Fruit fly (Drosophila melanogaster): ENCODE measurements around the gene RpL22.

Gene RpL22

dm6 chrX:765039-765508 is at the start of gene RpL22 (continued):
- TF ChIP-seq Rx (GFP tag; IDR thresholded peaks at IDR 0.05): peak; percentile 87
- peak; percentile 85 for TF ChIP-seq slp2 (GFP tag; optimal IDR thresholded peaks at IDR 0.05)
- TF ChIP-seq zen2 (GFP tag; IDR thresholded peaks at IDR 0.05; ENCODE audit: partially characterized antibody): no peak
- peak; percentile 80 for TF ChIP-seq CG14965 (GFP tag; optimal IDR thresholded peaks at IDR 0.05; ENCODE audit: borderline replicate concordance)
- TF ChIP-seq CG12219 (GFP tag; optimal IDR thresholded peaks at IDR 0.05): peak; percentile 83
- TF ChIP-seq CG17829 (tag; optimal IDR thresholded peaks at IDR 0.05): peak; percentile 80
- TF ChIP-seq Spps (tag; optimal IDR thresholded peaks at IDR 0.05): peak; percentile 50
- TF ChIP-seq CG7271 (tag; optimal IDR thresholded peaks at IDR 0.05): peak; percentile 82
- peak; percentile 75 for TF ChIP-seq jumu (GFP tag; optimal IDR thresholded peaks at IDR 0.05)
- peak; percentile 87 for TF ChIP-seq CG12391 (tag; optimal IDR thresholded peaks at IDR 0.05)
- TF ChIP-seq her (GFP tag; optimal IDR thresholded peaks at IDR 0.05): peak; percentile 94
- TF ChIP-seq CG8388 (GFP tag; optimal IDR thresholded peaks at IDR 0.05): peak; percentile 69
- TF ChIP-seq h (optimal IDR thresholded peaks at IDR 0.05): no peak
- peak; percentile 79 for TF ChIP-seq lilli (GFP tag; optimal IDR thresholded peaks at IDR 0.05)
- peak; percentile 57; the same call in 2 of the 3 replicates for TF ChIP-seq knrl (GFP tag; IDR thresholded peaks at IDR 0.05; ENCODE audit: partially characterized antibody)
- TF ChIP-seq ap (GFP tag; IDR thresholded peaks at IDR 0.05): peak; percentile 60; the same call in 1 of the 2 replicates
- TF ChIP-seq CG1529 (GFP tag; optimal IDR thresholded peaks at IDR 0.05): peak; percentile 78
- peak; percentile 68 for TF ChIP-seq CG5180 (GFP tag; optimal IDR thresholded peaks at IDR 0.05)
- TF ChIP-seq odd (GFP tag; optimal IDR thresholded peaks at IDR 0.05): peak; percentile 93
- peak; percentile 63; the same call in 2 of the 3 replicates for TF ChIP-seq croc (GFP tag; conservative IDR thresholded peaks at IDR 0.05)
- TF ChIP-seq CG1792 (GFP tag; optimal IDR thresholded peaks at IDR 0.05): peak; percentile 87
- TF ChIP-seq grau (tag; optimal IDR thresholded peaks at IDR 0.05): peak; percentile 79
- peak; percentile 80 for TF ChIP-seq Ptx1 (GFP tag; IDR thresholded peaks at IDR 0.05)
- peak; percentile 65 for TF ChIP-seq CG18262 (tag; optimal IDR thresholded peaks at IDR 0.05)
- peak; percentile 73 for TF ChIP-seq mam (GFP tag; optimal IDR thresholded peaks at IDR 0.05)
- TF ChIP-seq danr (GFP tag; IDR thresholded peaks at IDR 0.05): peak; percentile 60; the same call in 1 of the 2 replicates
- TF ChIP-seq corto (GFP tag; optimal IDR thresholded peaks at IDR 0.05): no peak
- peak; percentile 64 for TF ChIP-seq CG17912 (GFP tag; optimal IDR thresholded peaks at IDR 0.05)
- peak; percentile 91 for TF ChIP-seq onecut (GFP tag; IDR thresholded peaks at IDR 0.05)
- TF ChIP-seq Ssrp (tag; optimal IDR thresholded peaks at IDR 0.05): peak; percentile 36
- TF ChIP-seq CG10979 (tag; optimal IDR thresholded peaks at IDR 0.05): peak; percentile 72
- TF ChIP-seq CG3726 (GFP tag; IDR thresholded peaks at IDR 0.05): peak; percentile 81
- TF ChIP-seq CG4707 (GFP tag; optimal IDR thresholded peaks at IDR 0.05): peak; percentile 83
- peak; percentile 46; the same call in 1 of the 2 replicates for TF ChIP-seq Taf1 (GFP tag; IDR thresholded peaks at IDR 0.05)
- TF ChIP-seq dpn (GFP tag; optimal IDR thresholded peaks at IDR 0.05): peak; percentile 70 to 93
- TF ChIP-seq Kr (GFP tag; optimal IDR thresholded peaks at IDR 0.05): no peak
- peak; percentile 68 for TF ChIP-seq salm (tag; optimal IDR thresholded peaks at IDR 0.05)
- TF ChIP-seq CG6654 (GFP tag; optimal IDR thresholded peaks at IDR 0.05): peak; percentile 75
- TF ChIP-seq Lhr (GFP tag; optimal IDR thresholded peaks at IDR 0.05): peak; percentile 97
- TF ChIP-seq CG7987 (GFP tag; optimal IDR thresholded peaks at IDR 0.05): peak; percentile 95
- peak; percentile 88 for TF ChIP-seq Asciz (GFP tag; optimal IDR thresholded peaks at IDR 0.05)
- TF ChIP-seq chn (GFP tag; optimal IDR thresholded peaks at IDR 0.05): peak; percentile 82
- peak; percentile 77 for TF ChIP-seq CG9817 (tag; optimal IDR thresholded peaks at IDR 0.05)
- peak; percentile 89 for TF ChIP-seq Myb (GFP tag; optimal IDR thresholded peaks at IDR 0.05)
- peak; percentile 66 for TF ChIP-seq BEAF-32 (GFP tag; optimal IDR thresholded peaks at IDR 0.05)
- peak; percentile 86 for TF ChIP-seq CG14014 (GFP tag; IDR thresholded peaks at IDR 0.05)
- peak; percentile 95 for TF ChIP-seq pita (GFP tag; optimal IDR thresholded peaks at IDR 0.05)
- TF ChIP-seq fd96Cb (tag; optimal IDR thresholded peaks at IDR 0.05): peak; percentile 53
- peak; percentile 87 for TF ChIP-seq Dip3 (GFP tag; optimal IDR thresholded peaks at IDR 0.05)
- peak; percentile 59 for TF ChIP-seq CG13287 (GFP tag; IDR thresholded peaks at IDR 0.05; ENCODE audit: partially characterized antibody)
